Worm (Caenorhabditis elegans) whole organism, mixed stage, embryonic: Measurements from ENCODE around the gene F55G11.1.

Experiments
- blmp-1 ChIP-seq: fragments of 150-350 bp; optimal IDR thresholded peaks from 2 replicates; lab custom pipeline; 2014; ENCODE audit warnings: missing biosample characterization, missing genetic modification characterization
- cnd-1 ChIP-seq: fragments of 200-800 bp; sonication (Bioruptor generic); optimal IDR thresholded peaks from 2 replicates; lab custom pipeline; 2018; ENCODE audit warnings: mild to moderate bottlenecking, missing genetic modification characterization, missing compliant biosample characterization
- elt-3 ChIP-seq: fragments of 150-350 bp; optimal IDR thresholded peaks from 2 replicates; lab custom pipeline; 2014; ENCODE audit warnings: missing biosample characterization, missing genetic modification characterization
- lsy-2 ChIP-seq: fragments of 150-350 bp; optimal IDR thresholded peaks from 2 replicates; lab custom pipeline; 2014; ENCODE audit warnings: missing biosample characterization, missing genetic modification characterization
- nhr-28 ChIP-seq: fragments of 150-350 bp; optimal IDR thresholded peaks from 2 replicates; lab custom pipeline; 2014; ENCODE audit warnings: missing biosample characterization, missing genetic modification characterization

DNA sequence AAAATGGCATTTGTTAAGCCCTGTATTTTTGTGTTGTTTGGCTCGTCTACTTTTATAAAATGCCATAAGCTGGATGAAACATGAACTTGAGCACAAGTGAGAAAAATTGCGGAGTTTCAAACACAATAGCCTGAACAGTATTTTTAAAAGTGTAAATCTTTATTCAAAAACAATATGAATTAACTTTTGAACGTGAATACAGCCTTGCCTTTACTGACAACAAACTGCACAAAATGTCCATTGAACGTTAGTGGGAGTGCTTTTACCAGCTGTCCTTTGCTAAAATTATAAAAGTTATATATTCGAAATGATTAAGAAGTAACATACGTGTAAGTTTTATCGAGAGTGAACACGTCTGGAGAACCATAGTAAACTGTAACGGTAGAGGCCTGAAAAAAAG, 20.9 kb upstream of the F55G11.1 start:
- TF ChIP-seq cnd-1 (tag; lab: Kevin White, UChicago) (no peak), blmp-1 (tag; lab: Kevin White, UChicago) (no peak), elt-3 (tag; lab: Kevin White, UChicago) (no peak), lsy-2 (tag; lab: Kevin White, UChicago) (no peak), nhr-28 (no peak)
